Fruit fly (Drosophila melanogaster) whole organism, embryonic: Measurements from ENCODE around the gene dls.

Source experiments
- Atf-2 ChIP-seq: fragments of 200-800 bp; sonication (Bioruptor generic); optimal IDR thresholded peaks from 2 replicates; lab custom pipeline; 2016; ENCODE audit warnings: missing biosample characterization, missing genetic modification characterization
- Atf3 ChIP-seq: fragments of 200-800 bp; sonication (Bioruptor generic); optimal IDR thresholded peaks from 3 replicates; lab custom pipeline; 2016; ENCODE audit warnings: missing biosample characterization, missing genetic modification characterization
- B-H1 ChIP-seq: fragments of 200-800 bp; sonication (Bioruptor generic); IDR thresholded peaks from 3 replicates; pipeline ENCODE4 v1.3.6; 2022; ENCODE audit warnings: missing biosample characterization, missing genetic modification characterization
- CG10321 ChIP-seq: fragments of 200-800 bp; sonication (Bioruptor generic); IDR thresholded peaks from 2 replicates; pipeline ENCODE4 v1.3.6; 2022; ENCODE audit warnings: missing biosample characterization, missing genetic modification characterization
- CG11093 ChIP-seq: fragments of 200-800 bp; sonication (Bioruptor generic); IDR thresholded peaks from 3 replicates; pipeline ENCODE4 v1.3.6; 2022; ENCODE audit warnings: missing biosample characterization, missing genetic modification characterization
- CG11398 ChIP-seq: fragments of 200-800 bp; sonication (Bioruptor generic); optimal IDR thresholded peaks from 2 replicates; lab custom pipeline; 2016; ENCODE audit warnings: missing biosample characterization, missing genetic modification characterization
- CG12155 ChIP-seq: fragments of 200-800 bp; sonication (Bioruptor generic); optimal IDR thresholded peaks from 3 replicates; lab custom pipeline; 2016; ENCODE audit warnings: missing biosample characterization, missing genetic modification characterization
- CG1233 ChIP-seq: fragments of 200-800 bp; sonication (Bioruptor generic); optimal IDR thresholded peaks from 4 replicates; lab custom pipeline; 2018; ENCODE audit warnings: missing biosample characterization, mild to moderate bottlenecking, missing genetic modification characterization
- CG12659 ChIP-seq: fragments of 200-800 bp; sonication (Bioruptor generic); optimal IDR thresholded peaks from 3 replicates; lab custom pipeline; 2017; ENCODE audit warnings: mild to moderate bottlenecking, missing biosample characterization, missing genetic modification reagents, missing genetic modification characterization
- CG12769 ChIP-seq: fragments of 200-800 bp; sonication (Bioruptor generic); optimal IDR thresholded peaks from 2 replicates; lab custom pipeline; 2019; ENCODE audit warnings: missing biosample characterization, mild to moderate bottlenecking, missing genetic modification characterization, moderate library complexity
- CG13123 ChIP-seq: fragments of 200-800 bp; sonication (Bioruptor generic); optimal IDR thresholded peaks from 2 replicates; lab custom pipeline; 2016; ENCODE audit warnings: missing biosample characterization, missing genetic modification characterization
- CG17829 ChIP-seq: fragments of 200-800 bp; optimal IDR thresholded peaks from 2 replicates; lab custom pipeline; 2019; ENCODE audit warnings: missing biosample characterization, mild to moderate bottlenecking, missing genetic modification characterization, moderate library complexity
- CG1792 ChIP-seq: fragments of 200-800 bp; sonication (Bioruptor generic); optimal IDR thresholded peaks from 2 replicates; lab custom pipeline; 2016; ENCODE audit warnings: missing biosample characterization, missing genetic modification characterization
- CG18011 ChIP-seq: fragments of 200-800 bp; sonication (Bioruptor generic); optimal IDR thresholded peaks from 2 replicates; lab custom pipeline; 2017; ENCODE audit warnings: missing biosample characterization, missing genetic modification characterization, mild to moderate bottlenecking, moderate library complexity, missing genotype
- CG31441 ChIP-seq: fragments of 200-800 bp; sonication (Bioruptor generic); IDR thresholded peaks from 2 replicates; pipeline ENCODE4 v1.3.6; 2022; ENCODE audit warnings: missing biosample characterization, missing genetic modification characterization
- CG32532 ChIP-seq: fragments of 200-800 bp; sonication (Bioruptor generic); IDR thresholded peaks from 2 replicates; pipeline ENCODE4 v1.3.6; 2022; ENCODE audit warnings: missing biosample characterization, missing genetic modification characterization
- CG3281 ChIP-seq: fragments of 200-800 bp; sonication (Bioruptor generic); optimal IDR thresholded peaks from 3 replicates; lab custom pipeline; 2017; ENCODE audit warnings: missing biosample characterization, mild to moderate bottlenecking, missing genetic modification characterization
- CG33557 ChIP-seq: fragments of 200-800 bp; sonication (Bioruptor generic); optimal IDR thresholded peaks from 2 replicates; lab custom pipeline; 2019; ENCODE audit warnings: missing biosample characterization, mild to moderate bottlenecking, missing genetic modification characterization, moderate library complexity
- CG4617 ChIP-seq: fragments of 200-800 bp; sonication (Bioruptor generic); optimal IDR thresholded peaks from 3 replicates; lab custom pipeline; 2016; ENCODE audit warnings: missing biosample characterization, missing genetic modification characterization, borderline replicate concordance
- CG4854 ChIP-seq: fragments of 200-800 bp; sonication (Bioruptor generic); optimal IDR thresholded peaks from 2 replicates; lab custom pipeline; 2016; ENCODE audit warnings: missing biosample characterization, missing genetic modification characterization, inconsistent platforms
- CG7357 ChIP-seq: fragments of 200-800 bp; sonication (Bioruptor generic); IDR thresholded peaks from 3 replicates; pipeline ENCODE4 v1.3.6; 2022; ENCODE audit warnings: missing biosample characterization, missing genetic modification characterization
- CG8944 ChIP-seq: fragments of 200-800 bp; sonication (Bioruptor generic); optimal IDR thresholded peaks from 3 replicates; lab custom pipeline; 2016; ENCODE audit warnings: missing biosample characterization, missing genetic modification characterization
- CG9437 ChIP-seq: fragments of 200-800 bp; sonication (Bioruptor generic); optimal IDR thresholded peaks from 2 replicates; lab custom pipeline; 2018; ENCODE audit warnings: missing biosample characterization, mild to moderate bottlenecking, missing genetic modification characterization
- CG9797 ChIP-seq: fragments of 200-800 bp; sonication (Bioruptor generic); optimal IDR thresholded peaks from 3 replicates; lab custom pipeline; 2018; ENCODE audit warnings: missing biosample characterization, mild to moderate bottlenecking, missing genetic modification characterization
- D19A ChIP-seq: fragments of 200-800 bp; optimal IDR thresholded peaks from 3 replicates; lab custom pipeline; 2019; ENCODE audit warnings: missing biosample characterization, mild to moderate bottlenecking, missing genetic modification characterization, moderate library complexity
- Ets97D ChIP-seq: fragments of 200-800 bp; sonication (Bioruptor generic); optimal IDR thresholded peaks from 3 replicates; lab custom pipeline; 2016; ENCODE audit warnings: missing biosample characterization, missing genetic modification characterization
- Gsc ChIP-seq: fragments of 200-800 bp; sonication (Bioruptor generic); IDR thresholded peaks from 2 replicates; pipeline ENCODE4 v1.3.6; 2022; ENCODE audit warnings: missing biosample characterization, missing genetic modification characterization
- Hmr ChIP-seq: fragments of 200-800 bp; sonication (Bioruptor generic); optimal IDR thresholded peaks from 3 replicates; lab custom pipeline; 2017; ENCODE audit warnings: mild to moderate bottlenecking, missing biosample characterization, missing genetic modification reagents, missing genetic modification characterization
- Hr39 ChIP-seq: fragments of >200 bp; optimal IDR thresholded peaks from 2 replicates; lab custom pipeline; 2017
- Nf-YC ChIP-seq: fragments of 200-800 bp; optimal IDR thresholded peaks from 3 replicates; lab custom pipeline; 2019; ENCODE audit warnings: missing biosample characterization, mild to moderate bottlenecking, missing genetic modification characterization, moderate library complexity
- Oaz ChIP-seq: fragments of 200-800 bp; sonication (Bioruptor generic); IDR thresholded peaks from 2 replicates; pipeline ENCODE4 v1.3.6; 2022; ENCODE audit warnings: missing biosample characterization, missing genetic modification characterization
- Opbp ChIP-seq: fragments of 200-800 bp; sonication (Bioruptor generic); IDR thresholded peaks from 3 replicates; pipeline ENCODE4 v1.3.6; 2022; ENCODE audit warnings: missing biosample characterization, missing genetic modification characterization; ENCODE audit not compliant: partially characterized antibody
- Side ChIP-seq: fragments of 200-800 bp; sonication (Bioruptor generic); optimal IDR thresholded peaks from 2 replicates; lab custom pipeline; 2016; ENCODE audit warnings: missing biosample characterization, missing genetic modification characterization
- Sry-β ChIP-seq: fragments of 200-800 bp; sonication (Bioruptor generic); optimal IDR thresholded peaks from 2 replicates; lab custom pipeline; 2018; ENCODE audit warnings: missing biosample characterization, mild to moderate bottlenecking, missing genetic modification characterization, moderate library complexity
- crp ChIP-seq, 2 experiments: fragments of 200-800 bp; sonication (Bioruptor generic); optimal IDR thresholded peaks; 2 replicates in 1 of 2; 3 replicates in 1 of 2; lab custom pipeline; 2017; ENCODE audit warnings: missing biosample characterization in 2 of 2, missing genetic modification characterization in 2 of 2, mild to moderate bottlenecking in 1 of 2, moderate library complexity in 1 of 2
- dan ChIP-seq: fragments of 200-800 bp; sonication (Bioruptor generic); IDR thresholded peaks from 2 replicates; pipeline ENCODE4 v1.3.6; 2022; ENCODE audit warnings: missing biosample characterization, missing genetic modification characterization
- fd102C ChIP-seq: fragments of 200-800 bp; sonication (Bioruptor generic); optimal IDR thresholded peaks from 2 replicates; lab custom pipeline; 2018; ENCODE audit warnings: missing biosample characterization, mild to moderate bottlenecking, missing genetic modification characterization, moderate library complexity
- gem ChIP-seq: fragments of 200-800 bp; sonication (Bioruptor generic); optimal IDR thresholded peaks from 2 replicates; lab custom pipeline; 2019; ENCODE audit warnings: missing biosample characterization, mild to moderate bottlenecking, missing genetic modification characterization, moderate library complexity
- hbn ChIP-seq: fragments of 200-800 bp; sonication (Bioruptor generic); IDR thresholded peaks from 2 replicates; pipeline ENCODE4 v1.3.6; 2022; ENCODE audit warnings: missing biosample characterization, missing genetic modification characterization; ENCODE audit not compliant: partially characterized antibody
- klu ChIP-seq: fragments of 200-800 bp; sonication (Bioruptor generic); IDR thresholded peaks from 2 replicates; pipeline ENCODE4 v1.3.6; 2022; ENCODE audit warnings: missing biosample characterization, missing genetic modification characterization
- knrl ChIP-seq: fragments of 200-800 bp; sonication (Bioruptor generic); IDR thresholded peaks from 3 replicates; pipeline ENCODE4 v1.3.6; 2022; ENCODE audit warnings: missing biosample characterization, missing genetic modification characterization; ENCODE audit not compliant: partially characterized antibody
- lov ChIP-seq, 2 experiments: fragments of 200-800 bp in 1 of 2; fragments of >200 bp in 1 of 2; sonication (Bioruptor generic) in 1 of 2; IDR thresholded peaks in 1 of 2; optimal IDR thresholded peaks in 1 of 2; 2 replicates in 1 of 2; 3 replicates in 1 of 2; pipeline versions ENCODE4 v1.3.6 to Lab custom; 2017 to 2022; ENCODE audit warnings: missing biosample characterization in 1 of 2, missing genetic modification characterization in 1 of 2
- oc ChIP-seq: fragments of 200-800 bp; sonication (Bioruptor generic); optimal IDR thresholded peaks from 2 replicates; lab custom pipeline; 2018; ENCODE audit warnings: missing biosample characterization, mild to moderate bottlenecking, missing genetic modification characterization, moderate library complexity
- pum ChIP-seq: fragments of 200-800 bp; sonication (Bioruptor generic); optimal IDR thresholded peaks from 2 replicates; lab custom pipeline; 2016; ENCODE audit warnings: missing biosample characterization, missing genetic modification characterization
- ranshi ChIP-seq: fragments of 200-800 bp; sonication (Bioruptor generic); IDR thresholded peaks from 2 replicates; pipeline ENCODE4 v1.3.6; 2022; ENCODE audit warnings: missing biosample characterization, missing genetic modification characterization
- sim ChIP-seq: fragments of 200-800 bp; sonication (Bioruptor generic); IDR thresholded peaks from 2 replicates; pipeline ENCODE4 v1.3.6; 2022; ENCODE audit warnings: missing biosample characterization, missing genetic modification characterization
- toy ChIP-seq: fragments of 200-800 bp; sonication (Bioruptor generic); IDR thresholded peaks from 2 replicates; pipeline ENCODE4 v1.3.6; 2022; ENCODE audit warnings: missing biosample characterization, missing genetic modification characterization
- tup ChIP-seq: fragments of 200-800 bp; sonication (Bioruptor generic); optimal IDR thresholded peaks from 2 replicates; lab custom pipeline; 2016; ENCODE audit warnings: missing biosample characterization, mild to moderate bottlenecking, missing genetic modification characterization, moderate library complexity

dls gene

DNA sequence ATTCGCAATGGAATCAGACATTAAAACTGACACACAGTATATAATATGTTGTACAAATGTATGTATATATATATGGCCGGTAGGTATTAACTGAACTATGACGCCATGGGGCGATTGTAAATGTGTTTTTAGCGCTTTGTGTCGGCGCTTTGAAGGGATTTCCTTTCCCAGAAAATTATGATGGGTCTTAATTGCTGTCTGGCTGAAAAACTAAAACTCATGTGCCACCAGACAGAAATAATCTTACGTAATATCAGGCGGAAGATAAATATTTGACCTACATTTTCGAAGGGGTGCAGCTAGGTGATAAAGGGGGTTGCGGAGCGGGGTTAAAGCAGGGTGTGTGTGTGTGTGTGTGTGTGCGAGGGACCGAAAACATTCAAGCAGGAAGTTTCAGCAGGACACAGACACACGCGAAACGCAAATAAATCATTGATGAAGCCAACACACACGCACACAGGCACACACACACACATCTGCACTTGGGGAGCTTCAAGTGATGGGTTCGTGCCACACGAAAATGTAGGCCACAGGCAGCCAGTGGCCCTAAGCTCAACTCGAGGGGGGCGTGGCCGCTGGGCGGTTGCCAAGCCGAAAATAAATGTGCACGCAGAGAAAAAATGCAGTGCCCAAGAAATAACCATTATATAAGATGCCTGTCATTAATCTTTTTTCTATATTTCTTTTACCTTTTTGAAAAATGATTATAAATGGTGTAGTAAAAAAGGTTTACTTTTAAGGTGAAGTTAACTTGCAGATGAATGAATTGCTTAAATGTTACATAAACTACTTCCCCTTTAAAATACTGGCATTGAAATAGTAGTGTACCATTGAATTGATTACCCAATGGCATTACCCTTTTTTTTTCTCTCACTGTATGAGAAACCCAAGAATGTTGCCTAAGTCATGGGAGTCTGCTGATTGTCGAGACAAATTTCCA is 43.6 kb upstream of the dls start (continued):
- TF ChIP-seq CG3281 (GFP tag; lab: Kevin White, UChicago) (peak; percentile 59), CG4617 (GFP tag; lab: Kevin White, UChicago) (no peak), Sry-β (GFP tag; lab: Kevin White, UChicago) (no peak), CG1792 (no peak), ranshi (GFP tag; lab: Robert Waterston, UW) (0 out of 2 replicates have a peak, but pooled peaks have one; percentile 8), tup (GFP tag; lab: Kevin White, UChicago) (no peak), Opbp (GFP tag; lab: Robert Waterston, UW) (no peak), CG12659 (peak; percentile 39), CG9797 (GFP tag; lab: Kevin White, UChicago) (no peak), klu (GFP tag; lab: Robert Waterston, UW) (no peak), CG33557 (GFP tag; lab: Kevin White, UChicago) (no peak), dan (GFP tag; lab: Robert Waterston, UW) (no peak), Oaz (GFP tag; lab: Robert Waterston, UW) (no peak), oc (no peak), CG31441 (GFP tag; lab: Robert Waterston, UW) (peak; percentile 54), Atf-2 (GFP tag; lab: Kevin White, UChicago) (peak; percentile 36), CG9437 (GFP tag; lab: Kevin White, UChicago) (peak; percentile 45), CG13123 (GFP tag; lab: Kevin White, UChicago) (peak; percentile 32), Ets97D (GFP tag; lab: Kevin White, UChicago) (no peak), D19A (peak; percentile 12), CG10321 (GFP tag; lab: Robert Waterston, UW) (no peak), Hmr (GFP tag; lab: Kevin White, UChicago) (peak; percentile 63), knrl (GFP tag; lab: Robert Waterston, UW) (no peak), Hr39 (lab: Kevin White, UChicago) (no peak), CG32532 (GFP tag; lab: Robert Waterston, UW) (peak; percentile 20; the same call in 1 of the 2 replicates), CG11398 (GFP tag; lab: Kevin White, UChicago) (no peak), gem (peak; percentile 83), fd102C (GFP tag; lab: Kevin White, UChicago) (no peak), CG12769 (tag; lab: Kevin White, UChicago) (no peak), CG7357 (GFP tag; lab: Robert Waterston, UW) (0 out of 3 replicates have a peak, but pooled peaks have one; percentile 15), CG8944 (peak; percentile 21), lov (optimal IDR thresholded peaks at IDR 0.05; lab: Kevin White, UChicago) (no peak), lov (GFP tag; IDR thresholded peaks at IDR 0.05; lab: Robert Waterston, UW) (no peak), toy (GFP tag; lab: Robert Waterston, UW) (no peak), Atf3 (GFP tag; lab: Kevin White, UChicago) (peak; percentile 9), CG1233 (GFP tag; lab: Kevin White, UChicago) (no peak), CG4854 (peak; percentile 34), CG18011 (GFP tag; lab: Kevin White, UChicago) (no peak), pum (GFP tag; lab: Kevin White, UChicago) (peak; percentile 9), B-H1 (no peak), Side (GFP tag; lab: Kevin White, UChicago) (peak; percentile 27), CG17829 (tag; lab: Kevin White, UChicago) (peak; percentile 21), Gsc (GFP tag; lab: Robert Waterston, UW) (no peak), hbn (GFP tag; lab: Robert Waterston, UW) (no peak), Nf-YC (tag; lab: Kevin White, UChicago) (no peak), CG11093 (GFP tag; lab: Robert Waterston, UW) (0 out of 3 replicates have a peak, but pooled peaks have one; percentile 14), crp (GFP tag; optimal IDR thresholded peaks at IDR 0.05; lab: Kevin White, UChicago) (no peak), CG12155 (GFP tag; lab: Kevin White, UChicago) (peak; percentile 7), sim (GFP tag; lab: Robert Waterston, UW) (no peak)
